Fruit fly (Drosophila melanogaster) whole organism, embryonic: ENCODE results near the gene CG31515.

ENCODE experiments used
- Antp ChIP-seq: fragments of 200-800 bp; sonication (Bioruptor generic); optimal IDR thresholded peaks from 3 replicates; lab custom pipeline; 2016; ENCODE audit warnings: missing biosample characterization, missing genetic modification characterization
- Asciz ChIP-seq: fragments of 200-800 bp; sonication (Bioruptor generic); optimal IDR thresholded peaks from 2 replicates; lab custom pipeline; 2017; ENCODE audit warnings: missing biosample characterization, mild to moderate bottlenecking, missing genetic modification characterization, missing genetic modification reagents
- BtbVII ChIP-seq: fragments of 200-800 bp; sonication (Bioruptor generic); optimal IDR thresholded peaks from 3 replicates; lab custom pipeline; 2017; ENCODE audit warnings: missing biosample characterization, mild to moderate bottlenecking, missing genetic modification characterization
- C15 ChIP-seq: fragments of 200-800 bp; sonication (Bioruptor generic); IDR thresholded peaks from 3 replicates; pipeline ENCODE4 v1.3.6; 2022; ENCODE audit warnings: missing biosample characterization, missing genetic modification characterization
- CG10209 ChIP-seq: fragments of 200-800 bp; sonication (Bioruptor generic); optimal IDR thresholded peaks from 3 replicates; lab custom pipeline; 2017; ENCODE audit warnings: missing biosample characterization, mild to moderate bottlenecking, missing genetic modification characterization, missing genetic modification reagents
- CG11398 ChIP-seq: fragments of 200-800 bp; sonication (Bioruptor generic); optimal IDR thresholded peaks from 2 replicates; lab custom pipeline; 2016; ENCODE audit warnings: missing biosample characterization, missing genetic modification characterization
- CG11560 ChIP-seq: fragments of 200-800 bp; sonication (Bioruptor generic); IDR thresholded peaks from 3 replicates; pipeline ENCODE4 v1.3.6; 2022; ENCODE audit warnings: missing biosample characterization, missing genetic modification characterization
- CG12104 ChIP-seq: fragments of 200-800 bp; sonication (Bioruptor generic); optimal IDR thresholded peaks from 3 replicates; lab custom pipeline; 2016; ENCODE audit warnings: missing biosample characterization, missing genetic modification characterization
- CG13296 ChIP-seq: fragments of 200-800 bp; sonication (Bioruptor generic); optimal IDR thresholded peaks from 3 replicates; lab custom pipeline; 2018; ENCODE audit warnings: missing biosample characterization, mild to moderate bottlenecking, missing genetic modification characterization
- CG14050 ChIP-seq: fragments of 200-800 bp; sonication (Bioruptor generic); IDR thresholded peaks from 3 replicates; pipeline ENCODE4 v1.3.6; 2022; ENCODE audit warnings: missing biosample characterization, missing genetic modification characterization
- CG14710 ChIP-seq: fragments of 200-800 bp; sonication (Bioruptor generic); optimal IDR thresholded peaks from 3 replicates; lab custom pipeline; 2019; ENCODE audit warnings: missing biosample characterization, mild to moderate bottlenecking, missing genetic modification characterization, moderate library complexity
- CG15011 ChIP-seq: fragments of 200-800 bp; sonication (Bioruptor generic); optimal IDR thresholded peaks from 3 replicates; lab custom pipeline; 2018; ENCODE audit warnings: missing biosample characterization, mild to moderate bottlenecking, missing genetic modification characterization
- CG16779 ChIP-seq: fragments of 200-800 bp; sonication (Bioruptor generic); IDR thresholded peaks from 2 replicates; pipeline ENCODE4 v1.3.6; 2022; ENCODE audit warnings: missing biosample characterization, missing genetic modification characterization
- CG16815 ChIP-seq: fragments of 200-800 bp; sonication (Bioruptor generic); optimal IDR thresholded peaks from 3 replicates; lab custom pipeline; 2017; ENCODE audit warnings: missing biosample characterization, mild to moderate bottlenecking, missing genetic modification characterization
- CG17359 ChIP-seq: fragments of 200-800 bp; sonication (Bioruptor generic); optimal IDR thresholded peaks from 3 replicates; lab custom pipeline; 2018; ENCODE audit warnings: missing biosample characterization, mild to moderate bottlenecking, missing genetic modification characterization, moderate library complexity
- CG17385 ChIP-seq: fragments of 200-800 bp; sonication (Bioruptor generic); optimal IDR thresholded peaks from 3 replicates; lab custom pipeline; 2018; ENCODE audit warnings: missing biosample characterization, mild to moderate bottlenecking, missing genetic modification characterization
- CG2678 ChIP-seq: fragments of 200-800 bp; sonication (Bioruptor generic); optimal IDR thresholded peaks from 3 replicates; lab custom pipeline; 2019; ENCODE audit warnings: missing biosample characterization, mild to moderate bottlenecking, missing genetic modification characterization, moderate library complexity
- CG3065 ChIP-seq: fragments of 200-800 bp; sonication (Bioruptor generic); optimal IDR thresholded peaks from 2 replicates; lab custom pipeline; 2016; ENCODE audit warnings: missing biosample characterization, missing genetic modification characterization
- CG6683 ChIP-seq: fragments of 200-800 bp; sonication (Bioruptor generic); optimal IDR thresholded peaks from 2 replicates; lab custom pipeline; 2017; ENCODE audit warnings: missing biosample characterization, mild to moderate bottlenecking, missing genetic modification characterization, missing genetic modification reagents
- CG7556 ChIP-seq: fragments of 200-800 bp; sonication (Bioruptor generic); optimal IDR thresholded peaks from 2 replicates; lab custom pipeline; 2017; ENCODE audit warnings: missing biosample characterization, mild to moderate bottlenecking, missing genetic modification characterization
- CG7786 ChIP-seq: fragments of 200-800 bp; sonication (Bioruptor generic); optimal IDR thresholded peaks from 2 replicates; lab custom pipeline; 2016; ENCODE audit warnings: missing biosample characterization, missing genetic modification characterization
- CG8359 ChIP-seq: fragments of 200-800 bp; sonication (Bioruptor generic); optimal IDR thresholded peaks from 2 replicates; lab custom pipeline; 2017; ENCODE audit warnings: missing biosample characterization, mild to moderate bottlenecking, missing genetic modification characterization, borderline replicate concordance
- CkIIα-i1 ChIP-seq: fragments of 200-800 bp; sonication (Bioruptor generic); IDR thresholded peaks from 2 replicates; pipeline ENCODE4 v1.3.6; 2022; ENCODE audit warnings: missing biosample characterization, missing genetic modification characterization
- Dfd ChIP-seq, 2 experiments: fragments of >200 bp; optimal IDR thresholded peaks; 2 replicates each; lab custom pipeline; 2017; ENCODE audit warnings: missing biosample characterization in 2 of 2, missing genetic modification characterization in 2 of 2
- Dip2 ChIP-seq: fragments of 200-800 bp; sonication (Bioruptor generic); IDR thresholded peaks from 2 replicates; pipeline ENCODE4 v1.3.6; 2022; ENCODE audit warnings: missing biosample characterization, missing genetic modification characterization
- Doc2 ChIP-seq: fragments of 200-800 bp; sonication (Bioruptor generic); IDR thresholded peaks from 2 replicates; pipeline ENCODE4 v1.3.6; 2022; ENCODE audit warnings: missing biosample characterization, missing genetic modification characterization
- MESR4 ChIP-seq: fragments of 200-800 bp; sonication (Bioruptor generic); optimal IDR thresholded peaks from 2 replicates; lab custom pipeline; 2018; ENCODE audit warnings: missing biosample characterization, mild to moderate bottlenecking, missing genetic modification characterization, moderate library complexity
- Max ChIP-seq: fragments of 200-800 bp; sonication (Bioruptor generic); optimal IDR thresholded peaks from 2 replicates; lab custom pipeline; 2016; ENCODE audit warnings: missing biosample characterization, mild to moderate bottlenecking, missing genetic modification characterization
- Neu2 ChIP-seq: fragments of 200-800 bp; sonication (Bioruptor generic); optimal IDR thresholded peaks from 3 replicates; lab custom pipeline; 2016; ENCODE audit warnings: missing biosample characterization, missing genetic modification characterization, borderline replicate concordance
- Nf-YB ChIP-seq: fragments of 200-800 bp; sonication (Bioruptor generic); optimal IDR thresholded peaks from 3 replicates; lab custom pipeline; 2019; ENCODE audit warnings: missing biosample characterization, mild to moderate bottlenecking, missing genetic modification characterization, moderate library complexity
- Opbp ChIP-seq: fragments of 200-800 bp; sonication (Bioruptor generic); IDR thresholded peaks from 3 replicates; pipeline ENCODE4 v1.3.6; 2022; ENCODE audit warnings: missing biosample characterization, missing genetic modification characterization; ENCODE audit not compliant: partially characterized antibody
- Six4 ChIP-seq: fragments of 200-800 bp; sonication (Bioruptor generic); optimal IDR thresholded peaks from 2 replicates; lab custom pipeline; 2016; ENCODE audit warnings: missing biosample characterization, missing genetic modification characterization
- Spps ChIP-seq: fragments of 200-800 bp; sonication (Bioruptor generic); optimal IDR thresholded peaks from 2 replicates; lab custom pipeline; 2018; ENCODE audit warnings: missing biosample characterization, mild to moderate bottlenecking, missing genetic modification characterization
- Usf ChIP-seq: fragments of 200-800 bp; sonication (Bioruptor generic); optimal IDR thresholded peaks from 2 replicates; lab custom pipeline; 2017; ENCODE audit warnings: missing genotype, missing biosample characterization, missing genetic modification characterization
- YL-1 ChIP-seq: fragments of 200-800 bp; sonication (Bioruptor generic); optimal IDR thresholded peaks from 3 replicates; lab custom pipeline; 2017; ENCODE audit warnings: missing biosample characterization, mild to moderate bottlenecking, missing genetic modification characterization
- ab ChIP-seq: fragments of 200-800 bp; sonication (Bioruptor generic); optimal IDR thresholded peaks from 2 replicates; lab custom pipeline; 2016; ENCODE audit warnings: missing biosample characterization, missing genetic modification characterization
- ash1 ChIP-seq: fragments of 200-800 bp; sonication (Bioruptor generic); optimal IDR thresholded peaks from 2 replicates; lab custom pipeline; 2018; ENCODE audit warnings: missing biosample characterization, mild to moderate bottlenecking, missing genetic modification characterization
- bigmax ChIP-seq: fragments of 200-800 bp; sonication (Bioruptor generic); optimal IDR thresholded peaks from 2 replicates; lab custom pipeline; 2018; ENCODE audit warnings: missing biosample characterization, mild to moderate bottlenecking, missing genetic modification characterization
- ci ChIP-seq: fragments of 200-800 bp; sonication (Bioruptor generic); IDR thresholded peaks from 3 replicates; pipeline ENCODE4 v1.3.6; 2022; ENCODE audit warnings: missing biosample characterization, missing genetic modification characterization
- grn ChIP-seq: fragments of 200-800 bp; sonication (Bioruptor generic); optimal IDR thresholded peaks from 3 replicates; lab custom pipeline; 2017; ENCODE audit warnings: missing biosample characterization, missing genetic modification characterization
- ind ChIP-seq: fragments of 200-800 bp; sonication (Bioruptor generic); optimal IDR thresholded peaks from 3 replicates; lab custom pipeline; 2016; ENCODE audit warnings: missing biosample characterization, missing genetic modification characterization
- kay ChIP-seq: fragments of 200-800 bp; sonication (Bioruptor generic); optimal IDR thresholded peaks from 2 replicates; lab custom pipeline; 2016; ENCODE audit warnings: missing biosample characterization, missing genetic modification characterization
- pan ChIP-seq, 4 experiments: fragments of >200 bp in 3 of 4; fragments of 200-800 bp in 1 of 4; sonication (Bioruptor generic) in 1 of 4; optimal IDR thresholded peaks in 3 of 4; IDR thresholded peaks in 1 of 4; 2 replicates each; pipeline versions ENCODE4 v1.3.6 to Lab custom; 2017 to 2022; ENCODE audit warnings: missing biosample characterization in 2 of 4, missing genetic modification characterization in 2 of 4, mixed read lengths in 1 of 4
- prd ChIP-seq, 3 experiments: fragments of >200 bp in 2 of 3; fragments of 200-800 bp in 1 of 3; sonication (Bioruptor generic) in 1 of 3; optimal IDR thresholded peaks in 2 of 3; IDR thresholded peaks in 1 of 3; 2 replicates in 2 of 3; 3 replicates in 1 of 3; pipeline versions ENCODE4 v1.3.6 to Lab custom; 2017 to 2022; ENCODE audit warnings: missing biosample characterization in 1 of 3, missing genetic modification characterization in 1 of 3
- pzg ChIP-seq: fragments of 200-800 bp; sonication (Bioruptor generic); optimal IDR thresholded peaks from 3 replicates; lab custom pipeline; 2018; ENCODE audit warnings: missing biosample characterization, mild to moderate bottlenecking, missing genetic modification characterization, moderate library complexity
- run ChIP-seq: fragments of 200-800 bp; sonication (Bioruptor generic); optimal IDR thresholded peaks from 3 replicates; lab custom pipeline; 2018; ENCODE audit warnings: missing biosample characterization, mild to moderate bottlenecking, missing genetic modification characterization
- sens-2 ChIP-seq: fragments of 200-800 bp; sonication (Bioruptor generic); IDR thresholded peaks from 2 replicates; pipeline ENCODE4 v1.3.6; 2022; ENCODE audit warnings: missing biosample characterization, missing genetic modification characterization
- so ChIP-seq: fragments of 200-800 bp; sonication (Bioruptor generic); IDR thresholded peaks from 3 replicates; pipeline ENCODE4 v1.3.6; 2022; ENCODE audit warnings: missing biosample characterization, missing genetic modification characterization
- sr ChIP-seq: fragments of 200-800 bp; sonication (Bioruptor generic); IDR thresholded peaks from 3 replicates; pipeline ENCODE4 v1.3.6; 2022; ENCODE audit warnings: missing biosample characterization, missing genetic modification characterization

CG31515 gene

DNA sequence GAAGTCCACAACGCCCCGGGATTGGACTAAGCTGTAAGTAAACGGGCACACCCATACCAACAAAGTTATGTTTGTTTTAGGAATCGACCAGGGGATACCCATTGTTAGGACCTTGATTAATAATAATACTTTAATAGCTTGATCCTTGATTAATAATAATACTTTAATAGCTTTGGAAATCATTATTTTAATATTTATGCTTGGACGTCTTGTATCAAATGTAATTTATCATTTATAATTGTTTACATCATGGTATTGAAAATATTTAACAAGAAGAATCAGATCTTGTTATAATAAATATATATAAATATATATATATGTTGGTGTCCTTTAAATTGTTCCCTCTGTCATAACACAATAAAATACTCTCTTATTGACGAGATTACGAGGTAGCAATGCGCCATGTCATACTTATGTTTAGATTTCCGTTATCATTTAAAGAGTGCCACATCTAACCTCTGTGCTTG is 31.7 kb downstream of the CG31515 start (continued):
- TF ChIP-seq Nf-YB (GFP tag; lab: Kevin White, UChicago) (peak; percentile 82), bigmax (GFP tag; lab: Kevin White, UChicago) (no peak), Opbp (no peak), CG7556 (peak; percentile 90), sens-2 (GFP tag; lab: Robert Waterston, UW) (no peak), CG10209 (GFP tag; lab: Kevin White, UChicago) (peak; percentile 93), CG14050 (peak; percentile 53; the same call in 1 of the 3 replicates), Dfd (GFP tag; optimal IDR thresholded peaks at IDR 0.05; lab: Kevin White, UChicago) (no peak), CG16815 (GFP tag; lab: Kevin White, UChicago) (peak; percentile 75), CG6683 (GFP tag; lab: Kevin White, UChicago) (no peak), ci (GFP tag; lab: Robert Waterston, UW) (peak; percentile 81), CG15011 (GFP tag; lab: Kevin White, UChicago) (peak; percentile 28), CG17359 (tag; lab: Kevin White, UChicago) (peak; percentile 72), CG11560 (tag; lab: Robert Waterston, UW) (no peak), so (GFP tag; lab: Robert Waterston, UW) (peak; percentile 75; the same call in 2 of the 3 replicates), run (tag; lab: Kevin White, UChicago) (peak; percentile 82), Neu2 (GFP tag; lab: Kevin White, UChicago) (no peak), prd (optimal IDR thresholded peaks at IDR 0.05; lab: Kevin White, UChicago) (no peak), prd (GFP tag; IDR thresholded peaks at IDR 0.05; lab: Robert Waterston, UW) (peak; percentile 75), C15 (GFP tag; lab: Robert Waterston, UW) (0 out of 3 replicates have a peak, but pooled peaks have one; percentile 59), Max (GFP tag; lab: Kevin White, UChicago) (peak; percentile 46), CG2678 (tag; lab: Kevin White, UChicago) (peak; percentile 81), CG17385 (GFP tag; lab: Kevin White, UChicago) (peak; percentile 92), CG13296 (GFP tag; lab: Kevin White, UChicago) (peak; percentile 83), pzg (GFP tag; lab: Kevin White, UChicago) (no peak), Asciz (peak; percentile 30), CG8359 (GFP tag; lab: Kevin White, UChicago) (no peak), Antp (GFP tag; lab: Kevin White, UChicago) (no peak), CG7786 (GFP tag; lab: Kevin White, UChicago) (no peak), CG12104 (GFP tag; lab: Kevin White, UChicago) (no peak), CkIIα-i1 (no peak), Usf (GFP tag; lab: Kevin White, UChicago) (peak; percentile 74), ind (GFP tag; lab: Kevin White, UChicago) (peak; percentile 39), sr (GFP tag; lab: Robert Waterston, UW) (no peak), ab (GFP tag; lab: Kevin White, UChicago) (no peak), BtbVII (GFP tag; lab: Kevin White, UChicago) (peak; percentile 75), CG14710 (tag; lab: Kevin White, UChicago) (peak; percentile 81), CG3065 (peak; percentile 56), CG16779 (GFP tag; lab: Robert Waterston, UW) (0 out of 2 replicates have a peak, but pooled peaks have one; percentile 29), grn (no peak), ash1 (no peak), pan (optimal IDR thresholded peaks at IDR 0.05; lab: Kevin White, UChicago) (no peak), pan (GFP tag; optimal IDR thresholded peaks at IDR 0.05 in 1 of 2, IDR thresholded peaks at IDR 0.05 in 1 of 2) (peak in 1 of 2 experiments; percentile 87), Dip2 (GFP tag; lab: Robert Waterston, UW) (no peak), Six4 (GFP tag; lab: Kevin White, UChicago) (peak; percentile 74), MESR4 (no peak), Spps (tag; lab: Kevin White, UChicago) (peak; percentile 18), Doc2 (GFP tag; lab: Robert Waterston, UW) (no peak), CG11398 (GFP tag; lab: Kevin White, UChicago) (no peak), YL-1 (no peak), kay (GFP tag; lab: Kevin White, UChicago) (peak; percentile 48)
